Fruit fly (Drosophila melanogaster) Kc167 (cell line): ENCODE measurements around the gene msl-1.

Experiments
- Myc ChIP-seq: fragments of >200 bp; optimal IDR thresholded peaks from 2 replicates; lab custom pipeline; 2017; ENCODE audit warnings: missing external identifiers
- h ChIP-seq: fragments of >200 bp; optimal IDR thresholded peaks from 3 replicates; lab custom pipeline; 2018; ENCODE audit warnings: missing external identifiers
- insv ChIP-seq: fragments of >200 bp; optimal IDR thresholded peaks from 3 replicates; lab custom pipeline; 2018; ENCODE audit warnings: missing external identifiers
- psq ChIP-seq: fragments of >200 bp; optimal IDR thresholded peaks from 2 replicates; lab custom pipeline; 2017; ENCODE audit warnings: missing external identifiers
- ttk ChIP-seq: sonication (Bioruptor generic); optimal IDR thresholded peaks from 2 replicates; lab custom pipeline; 2017; ENCODE audit warnings: missing external identifiers

- TF ChIP-seq psq (lab: Kevin White, UChicago) (no peak), Myc (lab: Kevin White, UChicago) (no peak), insv (lab: Kevin White, UChicago) (no peak), h (no peak), ttk (lab: Kevin White, UChicago) (no peak)
Measured at dm6 chr2L:18689376-18689775, 776 bp upstream of the msl-1 start, which contains the start of gene CG10336.
